Fruit fly (Drosophila melanogaster) whole organism, wandering third instar larva: ENCODE measurements around the gene hid.

Experiments used
- Vsx2 ChIP-seq: fragments of 200-300, 225-300 bp; sonication (Bioruptor generic); optimal IDR thresholded peaks from 2 replicates; lab custom pipeline; 2018; ENCODE audit warnings: missing biosample characterization, missing genetic modification characterization; ENCODE audit not compliant: partially characterized antibody
- lola ChIP-seq: fragments of >200 bp; optimal IDR thresholded peaks from 2 replicates; lab custom pipeline; 2017; ENCODE audit warnings: missing biosample characterization, missing genetic modification characterization
- psq ChIP-seq: fragments of 200-800 bp; sonication (Bioruptor generic); optimal IDR thresholded peaks from 3 replicates; lab custom pipeline; 2017; ENCODE audit warnings: missing biosample characterization, mild to moderate bottlenecking, missing genetic modification characterization, moderate library complexity

- TF ChIP-seq lola (GFP tag; lab: Kevin White, UChicago) (no peak), Vsx2 (no peak), psq (GFP tag; lab: Kevin White, UChicago) (no peak)
Measured at dm6 chr3L:18144620-18145019, 40.8 kb downstream of the hid start.
